Fruit fly (Drosophila melanogaster) whole organism, embryonic: ENCODE measurements around the gene CG43121.

Experiments
- ATbp ChIP-seq: fragments of 200-800 bp; sonication (Bioruptor generic); optimal IDR thresholded peaks from 2 replicates; lab custom pipeline; 2017; ENCODE audit warnings: missing biosample characterization, mild to moderate bottlenecking, missing genetic modification characterization, missing genetic modification reagents
- B-H1 ChIP-seq: fragments of 200-800 bp; sonication (Bioruptor generic); IDR thresholded peaks from 3 replicates; pipeline ENCODE4 v1.3.6; 2022; ENCODE audit warnings: missing biosample characterization, missing genetic modification characterization
- BEAF-32 ChIP-seq: fragments of 200-800 bp; sonication (Bioruptor generic); optimal IDR thresholded peaks from 3 replicates; lab custom pipeline; 2017; ENCODE audit warnings: missing biosample characterization, missing genetic modification characterization, mild to moderate bottlenecking, moderate library complexity, missing genetic modification reagents
- Blimp-1 ChIP-seq: fragments of 200-800 bp; sonication (Bioruptor generic); optimal IDR thresholded peaks from 3 replicates; lab custom pipeline; 2018; ENCODE audit warnings: missing biosample characterization, missing genetic modification characterization, mild to moderate bottlenecking, moderate library complexity, missing genetic modification reagents
- CG10267 ChIP-seq: fragments of 200-800 bp; sonication (Bioruptor generic); optimal IDR thresholded peaks from 2 replicates; lab custom pipeline; 2018; ENCODE audit warnings: missing biosample characterization, mild to moderate bottlenecking, missing genetic modification characterization, moderate library complexity
- CG10543 ChIP-seq: fragments of 200-800 bp; sonication (Bioruptor generic); optimal IDR thresholded peaks from 3 replicates; lab custom pipeline; 2017; ENCODE audit warnings: missing biosample characterization, mild to moderate bottlenecking, missing genetic modification characterization, moderate library complexity
- CG10959 ChIP-seq: fragments of 200-800 bp; sonication (Bioruptor generic); IDR thresholded peaks from 2 replicates; pipeline ENCODE4 v1.3.6; 2022; ENCODE audit warnings: missing biosample characterization, missing genetic modification characterization
- CG11504 ChIP-seq: fragments of 200-800 bp; sonication (Bioruptor generic); optimal IDR thresholded peaks from 3 replicates; lab custom pipeline; 2019; ENCODE audit warnings: missing biosample characterization, mild to moderate bottlenecking, missing genetic modification characterization, moderate library complexity
- CG12391 ChIP-seq: fragments of 200-800 bp; sonication (Bioruptor generic); optimal IDR thresholded peaks from 3 replicates; lab custom pipeline; 2018; ENCODE audit warnings: missing biosample characterization, mild to moderate bottlenecking, missing genetic modification characterization, moderate library complexity
- CG13775 ChIP-seq: fragments of 200-800 bp; sonication (Bioruptor generic); optimal IDR thresholded peaks from 3 replicates; lab custom pipeline; 2017; ENCODE audit warnings: missing biosample characterization, mild to moderate bottlenecking, missing genetic modification characterization
- CG16813 ChIP-seq: fragments of 200-800 bp; sonication (Bioruptor generic); IDR thresholded peaks from 3 replicates; pipeline ENCODE4 v1.3.6; 2022; ENCODE audit warnings: missing biosample characterization, missing genetic modification characterization; ENCODE audit not compliant: partially characterized antibody
- CG17359 ChIP-seq: fragments of 200-800 bp; sonication (Bioruptor generic); optimal IDR thresholded peaks from 3 replicates; lab custom pipeline; 2018; ENCODE audit warnings: missing biosample characterization, mild to moderate bottlenecking, missing genetic modification characterization, moderate library complexity
- CG17361 ChIP-seq: fragments of 200-800 bp; sonication (Bioruptor generic); IDR thresholded peaks from 3 replicates; pipeline ENCODE4 v1.3.6; 2022; ENCODE audit warnings: missing biosample characterization, missing genetic modification characterization
- CG17385 ChIP-seq: fragments of 200-800 bp; sonication (Bioruptor generic); optimal IDR thresholded peaks from 3 replicates; lab custom pipeline; 2018; ENCODE audit warnings: missing biosample characterization, mild to moderate bottlenecking, missing genetic modification characterization
- CG2116 ChIP-seq: fragments of 200-800 bp; sonication (Bioruptor generic); optimal IDR thresholded peaks from 3 replicates; lab custom pipeline; 2018; ENCODE audit warnings: missing biosample characterization, mild to moderate bottlenecking, missing genetic modification characterization
- CG2712 ChIP-seq: fragments of 200-800 bp; optimal IDR thresholded peaks from 3 replicates; lab custom pipeline; 2019; ENCODE audit warnings: missing biosample characterization, mild to moderate bottlenecking, missing genetic modification characterization, moderate library complexity
- CG2889 ChIP-seq: fragments of 200-800 bp; sonication (Bioruptor generic); IDR thresholded peaks from 3 replicates; pipeline ENCODE4 v1.3.6; 2022; ENCODE audit warnings: missing biosample characterization, missing genetic modification characterization
- CG6175 ChIP-seq: fragments of 200-800 bp; sonication (Bioruptor generic); IDR thresholded peaks from 3 replicates; pipeline ENCODE4 v1.3.6; 2022; ENCODE audit warnings: missing biosample characterization, missing genetic modification characterization
- CG6254 ChIP-seq: fragments of 200-800 bp; sonication (Bioruptor generic); optimal IDR thresholded peaks from 3 replicates; lab custom pipeline; 2017; ENCODE audit warnings: mild to moderate bottlenecking, missing biosample characterization, missing genetic modification reagents, missing genetic modification characterization
- CG7928 ChIP-seq: fragments of 200-800 bp; sonication (Bioruptor generic); optimal IDR thresholded peaks from 2 replicates; lab custom pipeline; 2017; ENCODE audit warnings: missing biosample characterization, mild to moderate bottlenecking, missing genetic modification characterization
- CG9609 ChIP-seq: fragments of 200-800 bp; sonication (Bioruptor generic); optimal IDR thresholded peaks from 3 replicates; lab custom pipeline; 2016; ENCODE audit warnings: missing biosample characterization, missing genetic modification characterization
- CkIIα-i1 ChIP-seq: fragments of 200-800 bp; sonication (Bioruptor generic); IDR thresholded peaks from 2 replicates; pipeline ENCODE4 v1.3.6; 2022; ENCODE audit warnings: missing biosample characterization, missing genetic modification characterization
- Elba2 ChIP-seq: fragments of 200-800 bp; sonication (Bioruptor generic); optimal IDR thresholded peaks from 3 replicates; lab custom pipeline; 2016; ENCODE audit warnings: missing biosample characterization, missing genetic modification characterization
- Ets65A ChIP-seq: fragments of 200-800 bp; sonication (Bioruptor generic); peaks from one replicate; lab custom pipeline; 2016; ENCODE audit warnings: missing biosample characterization, missing genetic modification characterization
- GATAe ChIP-seq: fragments of 200-800 bp; sonication (Bioruptor generic); conservative IDR thresholded peaks from 2 replicates; pipeline ENCODE4 v1.3.6; 2022; ENCODE audit warnings: missing biosample characterization, missing genetic modification characterization
- Lim3 ChIP-seq: fragments of 200-800 bp; sonication (Bioruptor generic); IDR thresholded peaks from 2 replicates; pipeline ENCODE4 v1.3.6; 2022; ENCODE audit warnings: missing biosample characterization, missing genetic modification characterization
- Myb ChIP-seq: fragments of 200-800 bp; sonication (Bioruptor generic); optimal IDR thresholded peaks from 2 replicates; lab custom pipeline; 2016; ENCODE audit warnings: missing biosample characterization, missing genetic modification characterization
- Pdp1 ChIP-seq, 2 experiments: fragments of 200-800 bp; sonication (Bioruptor generic); optimal IDR thresholded peaks; 3 replicates each; lab custom pipeline; 2016; ENCODE audit warnings: missing biosample characterization in 2 of 2, missing genetic modification characterization in 2 of 2, mild to moderate bottlenecking in 1 of 2, moderate library complexity in 1 of 2
- Poxn ChIP-seq: fragments of 200-800 bp; sonication (Bioruptor generic); IDR thresholded peaks from 2 replicates; pipeline ENCODE4 v1.3.6; 2022; ENCODE audit warnings: missing biosample characterization, missing genetic modification characterization
- Rx ChIP-seq: fragments of 200-800 bp; sonication (Bioruptor generic); IDR thresholded peaks from 2 replicates; pipeline ENCODE4 v1.3.6; 2022; ENCODE audit warnings: missing biosample characterization, missing genetic modification characterization
- Stat92E ChIP-seq, 3 experiments: fragments of >200 bp in 2 of 3; fragments of 200-800 bp in 1 of 3; sonication (Bioruptor generic) in 1 of 3; optimal IDR thresholded peaks; 2 replicates each; lab custom pipeline; 2017 to 2019; ENCODE audit warnings: missing biosample characterization in 3 of 3, missing genetic modification characterization in 3 of 3, mild to moderate bottlenecking in 1 of 3, moderate library complexity in 1 of 3
- TFAM ChIP-seq: fragments of 200-800 bp; sonication (Bioruptor generic); optimal IDR thresholded peaks from 2 replicates; lab custom pipeline; 2017; ENCODE audit warnings: missing biosample characterization, missing genetic modification characterization, inconsistent platforms
- ara ChIP-seq: fragments of 200-800 bp; sonication (Bioruptor generic); IDR thresholded peaks from 2 replicates; pipeline ENCODE4 v1.3.6; 2022; ENCODE audit warnings: missing biosample characterization, missing genetic modification characterization
- bigmax ChIP-seq: fragments of 200-800 bp; sonication (Bioruptor generic); optimal IDR thresholded peaks from 2 replicates; lab custom pipeline; 2018; ENCODE audit warnings: missing biosample characterization, mild to moderate bottlenecking, missing genetic modification characterization
- cg ChIP-seq: fragments of 200-800 bp; sonication (Bioruptor generic); optimal IDR thresholded peaks from 3 replicates; lab custom pipeline; 2019; ENCODE audit warnings: missing biosample characterization, mild to moderate bottlenecking, missing genetic modification characterization, moderate library complexity
- chinmo ChIP-seq: fragments of 200-800 bp; sonication (Bioruptor generic); IDR thresholded peaks from 4 replicates; pipeline ENCODE4 v1.3.6; 2022; ENCODE audit warnings: missing biosample characterization, missing genetic modification characterization; ENCODE audit not compliant: partially characterized antibody
- crp ChIP-seq, 2 experiments: fragments of 200-800 bp; sonication (Bioruptor generic); optimal IDR thresholded peaks; 2 replicates in 1 of 2; 3 replicates in 1 of 2; lab custom pipeline; 2017; ENCODE audit warnings: missing biosample characterization in 2 of 2, missing genetic modification characterization in 2 of 2, mild to moderate bottlenecking in 1 of 2, moderate library complexity in 1 of 2
- dmrt99B ChIP-seq: fragments of 200-800 bp; sonication (Bioruptor generic); optimal IDR thresholded peaks from 2 replicates; lab custom pipeline; 2018; ENCODE audit warnings: missing biosample characterization, mild to moderate bottlenecking, missing genetic modification characterization, moderate library complexity
- eve ChIP-seq, 2 experiments: fragments of >200 bp; optimal IDR thresholded peaks; 2 replicates each; lab custom pipeline; 2017; ENCODE audit warnings: missing biosample characterization in 2 of 2, missing genetic modification characterization in 2 of 2
- exex ChIP-seq: fragments of 200-800 bp; sonication (Bioruptor generic); optimal IDR thresholded peaks from 4 replicates; lab custom pipeline; 2018; ENCODE audit warnings: missing biosample characterization, mild to moderate bottlenecking, missing genetic modification characterization, moderate library complexity
- eyg ChIP-seq: fragments of 200-800 bp; sonication (Bioruptor generic); optimal IDR thresholded peaks from 3 replicates; lab custom pipeline; 2016; ENCODE audit warnings: missing biosample characterization, missing genetic modification characterization
- grn ChIP-seq: fragments of 200-800 bp; sonication (Bioruptor generic); optimal IDR thresholded peaks from 3 replicates; lab custom pipeline; 2017; ENCODE audit warnings: missing biosample characterization, missing genetic modification characterization
- hth ChIP-seq: fragments of >200 bp; optimal IDR thresholded peaks from 2 replicates; lab custom pipeline; 2017; ENCODE audit warnings: inconsistent platforms
- pfk ChIP-seq: fragments of 200-800 bp; sonication (Bioruptor generic); optimal IDR thresholded peaks from 2 replicates; lab custom pipeline; 2018; ENCODE audit warnings: missing biosample characterization, mild to moderate bottlenecking, missing genetic modification characterization, moderate library complexity
- row ChIP-seq: fragments of 200-800 bp; sonication (Bioruptor generic); IDR thresholded peaks from 3 replicates; pipeline ENCODE4 v1.3.6; 2022; ENCODE audit warnings: missing biosample characterization, missing genetic modification characterization
- sd ChIP-seq: fragments of 200-800 bp; sonication (Bioruptor generic); optimal IDR thresholded peaks from 3 replicates; lab custom pipeline; 2018; ENCODE audit warnings: missing biosample characterization, mild to moderate bottlenecking, missing genetic modification characterization, moderate library complexity
- sug ChIP-seq: fragments of 200-800 bp; optimal IDR thresholded peaks from 2 replicates; lab custom pipeline; 2019; ENCODE audit warnings: missing biosample characterization, mild to moderate bottlenecking, missing genetic modification characterization, moderate library complexity
- tap ChIP-seq: fragments of 200-800 bp; optimal IDR thresholded peaks from 3 replicates; lab custom pipeline; 2019; ENCODE audit warnings: missing biosample characterization, mild to moderate bottlenecking, missing genetic modification characterization, moderate library complexity
- tgo ChIP-seq: fragments of 200-800 bp; sonication (Bioruptor generic); IDR thresholded peaks from 3 replicates; pipeline ENCODE4 v1.3.6; 2022; ENCODE audit warnings: missing biosample characterization, missing genetic modification characterization

The CG43121 gene

dm6 chr3L:14652554-14652953 is 19.7 kb downstream of the CG43121 start (continued):
- TF ChIP-seq CG9609 (peak; percentile 59), CG16813 (GFP tag; lab: Robert Waterston, UW) (no peak), Rx (GFP tag; lab: Robert Waterston, UW) (peak; percentile 38; the same call in 1 of the 2 replicates), CG13775 (GFP tag; lab: Kevin White, UChicago) (peak; percentile 74)
- TF ChIP-seq, all 482 proteins: peak for 316

- TF ChIP-seq Elba2 (GFP tag; lab: Kevin White, UChicago) (no peak), TFAM (GFP tag; lab: Kevin White, UChicago) (no peak), Myb (no peak), bigmax (GFP tag; lab: Kevin White, UChicago) (no peak), CkIIα-i1 (no peak), row (GFP tag; lab: Robert Waterston, UW) (0 out of 3 replicates have a peak, but pooled peaks have one; percentile 11), eyg (no peak), sug (peak; percentile 47), Blimp-1 (GFP tag; lab: Kevin White, UChicago) (peak; percentile 10), CG17361 (GFP tag; lab: Robert Waterston, UW) (0 out of 3 replicates have a peak, but pooled peaks have one; percentile 20), CG10959 (GFP tag; lab: Robert Waterston, UW) (no peak), pfk (GFP tag; lab: Kevin White, UChicago) (no peak), hth (lab: Kevin White, UChicago) (no peak), chinmo (GFP tag; lab: Robert Waterston, UW) (no peak), GATAe (peak; percentile 60), BEAF-32 (GFP tag; lab: Kevin White, UChicago) (no peak), CG2889 (GFP tag; lab: Robert Waterston, UW) (no peak), Stat92E (GFP tag; optimal IDR thresholded peaks at IDR 0.05; lab: Kevin White, UChicago) (peak in 1 of 3 experiments; percentile 67), CG6175 (GFP tag; lab: Robert Waterston, UW) (no peak), Ets65A (GFP tag; lab: Kevin White, UChicago) (no peak), CG10543 (GFP tag; lab: Kevin White, UChicago) (peak; percentile 4), Pdp1 (GFP tag; optimal IDR thresholded peaks at IDR 0.05; lab: Kevin White, UChicago) (peak in 1 of 2 experiments; percentile 18), sd (tag; lab: Kevin White, UChicago) (peak; percentile 92), CG17359 (tag; lab: Kevin White, UChicago) (peak; percentile 14), CG10267 (tag; lab: Kevin White, UChicago) (no peak), cg (GFP tag; lab: Kevin White, UChicago) (no peak), crp (GFP tag; optimal IDR thresholded peaks at IDR 0.05; lab: Kevin White, UChicago) (no peak), CG2712 (tag; lab: Kevin White, UChicago) (peak; percentile 2), dmrt99B (no peak), CG2116 (no peak), ATbp (GFP tag; lab: Kevin White, UChicago) (peak; percentile 6), ara (no peak), tap (tag; lab: Kevin White, UChicago) (no peak), CG12391 (tag; lab: Kevin White, UChicago) (peak; percentile 5), exex (tag; lab: Kevin White, UChicago) (peak; percentile 85), CG17385 (GFP tag; lab: Kevin White, UChicago) (no peak), tgo (GFP tag; lab: Robert Waterston, UW) (no peak), CG6254 (GFP tag; lab: Kevin White, UChicago) (peak; percentile 24), CG7928 (GFP tag; lab: Kevin White, UChicago) (no peak), eve (GFP tag; optimal IDR thresholded peaks at IDR 0.05; lab: Kevin White, UChicago) (peak in 1 of 2 experiments; percentile 53), Poxn (GFP tag; lab: Robert Waterston, UW) (no peak), B-H1 (GFP tag; lab: Robert Waterston, UW) (no peak), CG11504 (peak; percentile 1), grn (GFP tag; lab: Kevin White, UChicago) (peak; percentile 62), Lim3 (no peak)
Measured at dm6 chr3L:14650348-14650747, 21.9 kb downstream of the CG43121 start.
